Worm (Caenorhabditis elegans) whole organism, L1 larva: ENCODE data around the gene srh-255.

Source experiments
- blmp-1 ChIP-seq: fragments of 150-350 bp; optimal IDR thresholded peaks from 2 replicates; lab custom pipeline; 2014; ENCODE audit warnings: missing biosample characterization, missing genetic modification characterization
- ceh-63 ChIP-seq: fragments of 200-800 bp; sonication (Bioruptor generic); optimal IDR thresholded peaks from 2 replicates; lab custom pipeline; 2018; ENCODE audit warnings: mild to moderate bottlenecking, missing genetic modification characterization, missing compliant biosample characterization
- elt-3 ChIP-seq, 6 experiments: fragments of 150-350 bp in 1 of 6; sonication (generic microtip); optimal IDR thresholded peaks; 2 replicates each; lab custom pipeline; 2017 to 2018; ENCODE audit warnings: missing biosample characterization in 6 of 6, missing genetic modification characterization in 6 of 6, inconsistent platforms in 1 of 6
- lsy-2 ChIP-seq, 2 experiments: fragments of 150-350 bp; optimal IDR thresholded peaks; 2 replicates each; lab custom pipeline; 2014; ENCODE audit warnings: missing biosample characterization in 2 of 2, missing genetic modification characterization in 2 of 2
- nhr-12 ChIP-seq: sonication (generic microtip); optimal IDR thresholded peaks from 2 replicates; lab custom pipeline; 2017; ENCODE audit warnings: missing biosample characterization, missing genetic modification characterization
- skn-1 ChIP-seq: fragments of 150-350 bp; optimal IDR thresholded peaks from 2 replicates; lab custom pipeline; 2014; ENCODE audit warnings: missing biosample characterization, missing genetic modification characterization
- sptf-1 ChIP-seq: fragments of 150-350 bp; optimal IDR thresholded peaks from 2 replicates; lab custom pipeline; 2014; ENCODE audit warnings: missing biosample characterization, missing genetic modification characterization

DNA sequence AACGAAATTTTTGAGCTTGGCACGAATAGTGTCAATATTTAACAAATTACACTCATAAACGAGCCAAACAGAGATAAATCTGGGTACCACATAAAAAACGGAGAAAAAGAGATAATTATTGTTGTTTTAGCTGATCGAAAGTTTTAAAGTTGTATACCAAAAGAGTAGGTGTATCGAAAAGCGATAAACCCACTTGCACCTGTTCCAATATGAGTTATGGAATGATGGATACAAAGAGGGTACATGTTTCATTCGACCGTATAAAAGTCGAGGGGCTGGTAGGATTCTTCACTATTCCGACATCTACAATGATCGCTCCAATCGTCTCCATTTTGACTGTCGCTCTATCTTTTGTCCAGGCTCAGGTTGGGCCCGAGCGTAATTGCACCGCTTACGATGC lies 27.5 kb downstream of the srh-255 start, which contains the start of gene ZK218.1:
- TF ChIP-seq nhr-12 (no peak), ceh-63 (GFP tag; lab: Kevin White, UChicago) (no peak), skn-1 (tag; lab: Kevin White, UChicago) (no peak), blmp-1 (tag; lab: Kevin White, UChicago) (no peak), elt-3 (tag; optimal IDR thresholded peaks at IDR 0.05; lab: Kevin White, UChicago) (no peak), sptf-1 (tag; lab: Kevin White, UChicago) (no peak), lsy-2 (tag; optimal IDR thresholded peaks at IDR 0.05; lab: Kevin White, UChicago) (no peak)
